Worm (Caenorhabditis elegans) whole organism, L2 larva: Measurements from ENCODE around the gene R12C12.7.

Source experiments
- C34F6.9 ChIP-seq: fragments of 150-350 bp; optimal IDR thresholded peaks from 2 replicates; lab custom pipeline; 2014; ENCODE audit warnings: missing biosample characterization, missing genetic modification characterization
- F13H6.1 ChIP-seq: sonication (generic microtip); optimal IDR thresholded peaks from 2 replicates; lab custom pipeline; 2016; ENCODE audit warnings: missing genetic modification characterization, missing compliant biosample characterization
- R02D3.7 ChIP-seq: fragments of 150-350 bp; optimal IDR thresholded peaks from 2 replicates; lab custom pipeline; 2014; ENCODE audit warnings: missing biosample characterization, missing genetic modification characterization
- Y55F3AM.14 ChIP-seq: fragments of 200-800 bp; sonication (Bioruptor generic); optimal IDR thresholded peaks from 2 replicates; lab custom pipeline; 2018; ENCODE audit warnings: mild to moderate bottlenecking, missing genetic modification characterization, missing compliant biosample characterization
- ZK546.5 ChIP-seq: sonication (generic microtip); optimal IDR thresholded peaks from 2 replicates; lab custom pipeline; 2017; ENCODE audit warnings: missing biosample characterization, missing genetic modification characterization
- alr-1 ChIP-seq: fragments of 150-350 bp; optimal IDR thresholded peaks from 2 replicates; lab custom pipeline; 2014; ENCODE audit warnings: missing biosample characterization, missing genetic modification characterization
- aly-2 ChIP-seq: fragments of 150-350 bp; optimal IDR thresholded peaks from 2 replicates; lab custom pipeline; 2014; ENCODE audit warnings: missing biosample characterization, missing genetic modification characterization
- ama-1 ChIP-seq: fragments of 150-350 bp; optimal IDR thresholded peaks from 2 replicates; lab custom pipeline; 2018; ENCODE audit warnings: inconsistent platforms
- blmp-1 ChIP-seq: sonication (generic microtip); optimal IDR thresholded peaks from 2 replicates; lab custom pipeline; 2017; ENCODE audit warnings: missing genetic modification characterization, mild to moderate bottlenecking, missing compliant biosample characterization, antibody characterized with exemption, moderate library complexity; ENCODE audit not compliant: insufficient read depth
- ceh-16 ChIP-seq: fragments of 150-350 bp; optimal IDR thresholded peaks from 2 replicates; lab custom pipeline; 2014; ENCODE audit warnings: missing biosample characterization, missing genetic modification characterization
- ceh-82 ChIP-seq: fragments of 150-350 bp; optimal IDR thresholded peaks from 2 replicates; lab custom pipeline; 2014; ENCODE audit warnings: missing biosample characterization, missing genetic modification characterization
- crh-2 ChIP-seq: sonication (generic microtip); optimal IDR thresholded peaks from 2 replicates; lab custom pipeline; 2017; ENCODE audit warnings: missing biosample characterization, missing genetic modification characterization
- elt-1 ChIP-seq: fragments of 150-350 bp; optimal IDR thresholded peaks from 2 replicates; lab custom pipeline; 2014; ENCODE audit warnings: missing biosample characterization, missing genetic modification characterization
- elt-3 ChIP-seq: sonication (generic microtip); optimal IDR thresholded peaks from 2 replicates; lab custom pipeline; 2017; ENCODE audit warnings: missing biosample characterization, missing genetic modification characterization
- fos-1 ChIP-seq: fragments of 150-350 bp; optimal IDR thresholded peaks from 2 replicates; lab custom pipeline; 2014; ENCODE audit warnings: missing biosample characterization, missing genetic modification characterization
- gmeb-1 ChIP-seq: fragments of 150-350 bp; optimal IDR thresholded peaks from 2 replicates; lab custom pipeline; 2014; ENCODE audit warnings: missing biosample characterization, missing genetic modification characterization
- lin-11 ChIP-seq: fragments of 150-350 bp; sonication (generic microtip); optimal IDR thresholded peaks from 2 replicates; lab custom pipeline; 2014; ENCODE audit warnings: missing biosample characterization, missing genetic modification characterization, inconsistent platforms, mixed read lengths
- lin-39 ChIP-seq: fragments of 150-350 bp; optimal IDR thresholded peaks from 2 replicates; lab custom pipeline; 2014; ENCODE audit warnings: missing biosample characterization, missing genetic modification reagents, missing genetic modification characterization
- lsy-2 ChIP-seq, 2 experiments: fragments of 150-350 bp in 1 of 2; sonication (generic microtip) in 1 of 2; optimal IDR thresholded peaks; 2 replicates each; lab custom pipeline; 2014 to 2017; ENCODE audit warnings: missing biosample characterization in 2 of 2, missing genetic modification characterization in 2 of 2
- nhr-10 ChIP-seq: sonication (generic microtip); optimal IDR thresholded peaks from 2 replicates; lab custom pipeline; 2017; ENCODE audit warnings: missing biosample characterization, missing genetic modification characterization
- nhr-12 ChIP-seq: fragments of 150-350 bp; optimal IDR thresholded peaks from 2 replicates; lab custom pipeline; 2014; ENCODE audit warnings: missing biosample characterization, missing genetic modification characterization
- nhr-129 ChIP-seq: fragments of 150-350 bp; optimal IDR thresholded peaks from 2 replicates; lab custom pipeline; 2014; ENCODE audit warnings: missing biosample characterization, missing genetic modification characterization
- nhr-21 ChIP-seq: fragments of 150-350 bp; optimal IDR thresholded peaks from 2 replicates; lab custom pipeline; 2014; ENCODE audit warnings: missing biosample characterization, missing genetic modification characterization
- nhr-6 ChIP-seq: fragments of 150-350 bp; optimal IDR thresholded peaks from 2 replicates; lab custom pipeline; 2014; ENCODE audit warnings: missing biosample characterization, missing genetic modification characterization
- nhr-77 ChIP-seq: fragments of 150-350 bp; optimal IDR thresholded peaks from 2 replicates; lab custom pipeline; 2014; ENCODE audit warnings: missing biosample characterization, missing genetic modification characterization
- peb-1 ChIP-seq: fragments of 150-350 bp; optimal IDR thresholded peaks from 2 replicates; lab custom pipeline; 2014; ENCODE audit warnings: missing biosample characterization, missing genetic modification characterization
- sem-4 ChIP-seq: fragments of 150-350 bp; optimal IDR thresholded peaks from 2 replicates; lab custom pipeline; 2014; ENCODE audit warnings: missing biosample characterization, missing genetic modification reagents, missing genetic modification characterization
- skn-1 ChIP-seq: sonication (generic microtip); optimal IDR thresholded peaks from 2 replicates; lab custom pipeline; 2017; ENCODE audit warnings: missing biosample characterization, missing genetic modification characterization
- sma-3 ChIP-seq: sonication (generic microtip); optimal IDR thresholded peaks from 2 replicates; lab custom pipeline; 2016; ENCODE audit warnings: missing genetic modification reagents, missing genetic modification characterization, missing compliant biosample characterization
- sma-9 ChIP-seq, 2 experiments: fragments of 150-350 bp in 1 of 2; sonication (generic microtip) in 1 of 2; optimal IDR thresholded peaks; 2 replicates each; lab custom pipeline; 2014 to 2016; ENCODE audit warnings: missing genetic modification characterization in 2 of 2, mild to moderate bottlenecking in 1 of 2, missing biosample characterization in 1 of 2, missing compliant biosample characterization in 1 of 2, missing genetic modification reagents in 1 of 2, moderate library complexity in 1 of 2
- snpc-4 ChIP-seq: fragments of 150-350 bp; optimal IDR thresholded peaks from 2 replicates; lab custom pipeline; 2014; ENCODE audit warnings: missing biosample characterization, missing genetic modification characterization
- unc-55 ChIP-seq: fragments of 150-350 bp; sonication (generic microtip); optimal IDR thresholded peaks from 3 replicates; lab custom pipeline; 2014; ENCODE audit warnings: missing biosample characterization, missing genetic modification reagents, missing genetic modification characterization
- ztf-11 ChIP-seq: sonication (generic microtip); optimal IDR thresholded peaks from 2 replicates; lab custom pipeline; 2017; ENCODE audit warnings: missing biosample characterization, missing genetic modification characterization
- ztf-4 ChIP-seq: fragments of 150-350 bp; optimal IDR thresholded peaks from 2 replicates; lab custom pipeline; 2014; ENCODE audit warnings: missing biosample characterization, missing genetic modification characterization

Gene R12C12.7

ce11 chrII:6055927-6056326 lies at the start of gene R12C12.7:
TSS of gene R12C12.7 (minus strand) at chrII:6055985.
- TF ChIP-seq lsy-2 (tag; optimal IDR thresholded peaks at IDR 0.05; lab: Kevin White, UChicago) (no peak), unc-55 (GFP tag; lab: Kevin White, UChicago) (peak; percentile 19), sma-3 (no peak), ceh-82 (tag; lab: Kevin White, UChicago) (no peak), nhr-77 (tag; lab: Kevin White, UChicago) (no peak), snpc-4 (tag; lab: Kevin White, UChicago) (no peak), blmp-1 (tag; lab: Kevin White, UChicago) (no peak), alr-1 (tag; lab: Kevin White, UChicago) (no peak), nhr-129 (tag; lab: Kevin White, UChicago) (no peak)

- TF ChIP-seq alr-1 (tag; lab: Kevin White, UChicago): no peak
- no peak for TF ChIP-seq crh-2
- TF ChIP-seq lin-11 (tag; lab: Kevin White, UChicago): no peak
- TF ChIP-seq elt-3 (tag; lab: Kevin White, UChicago): no peak
- TF ChIP-seq ceh-16 (tag; lab: Kevin White, UChicago): no peak
- no peak for TF ChIP-seq peb-1 (tag; lab: Kevin White, UChicago)
Observed at ce11 chrII:6103986-6104385, 48.2 kb upstream of the R12C12.7 start.

- no peak for TF ChIP-seq sma-3
- no peak for TF ChIP-seq Y55F3AM.14
- TF ChIP-seq F13H6.1: no peak
- TF ChIP-seq elt-3 (tag; lab: Kevin White, UChicago): no peak
- TF ChIP-seq ama-1 (lab: Kevin White, UChicago): no peak
- TF ChIP-seq C34F6.9 (tag; lab: Kevin White, UChicago): no peak
- no peak for TF ChIP-seq nhr-129 (tag; lab: Kevin White, UChicago)
- TF ChIP-seq lin-39 (tag; lab: Kevin White, UChicago): no peak
Observed at ce11 chrII:6101475-6101874, 45.7 kb upstream of the R12C12.7 start.

ce11 chrII:6099500-6099899 lies 43.7 kb upstream of the R12C12.7 start, which contains the start of gene rgs-3:
TSS of gene rgs-3 (plus strand) at chrII:6099800.
- no peak for TF ChIP-seq nhr-10 (tag; lab: Kevin White, UChicago)
- no peak for TF ChIP-seq nhr-21
- no peak for TF ChIP-seq sem-4 (tag; lab: Kevin White, UChicago)
- TF ChIP-seq lin-11 (tag; lab: Kevin White, UChicago): no peak
- TF ChIP-seq gmeb-1 (tag; lab: Kevin White, UChicago): no peak
- no peak for TF ChIP-seq R02D3.7
- no peak for TF ChIP-seq ztf-11 (tag; lab: Kevin White, UChicago)
- no peak for TF ChIP-seq alr-1 (tag; lab: Kevin White, UChicago)
- no peak for TF ChIP-seq nhr-6 (tag; lab: Kevin White, UChicago)
- TF ChIP-seq ceh-82 (tag; lab: Kevin White, UChicago): no peak
- TF ChIP-seq blmp-1 (tag; lab: Kevin White, UChicago): no peak
- TF ChIP-seq ama-1 (lab: Kevin White, UChicago): no peak
- TF ChIP-seq aly-2 (tag; lab: Kevin White, UChicago): no peak
- no peak for TF ChIP-seq skn-1 (tag; lab: Kevin White, UChicago)
- no peak for TF ChIP-seq sma-9 (GFP tag; optimal IDR thresholded peaks at IDR 0.05; lab: Kevin White, UChicago)
- TF ChIP-seq sma-9 (tag; optimal IDR thresholded peaks at IDR 0.05; lab: Kevin White, UChicago): no peak
- TF ChIP-seq nhr-12: no peak
- no peak for TF ChIP-seq ztf-4 (tag; lab: Kevin White, UChicago)
- no peak for TF ChIP-seq nhr-77 (tag; lab: Kevin White, UChicago)
- no peak for TF ChIP-seq elt-1 (tag; lab: Kevin White, UChicago)
- no peak for TF ChIP-seq F13H6.1

- TF ChIP-seq ZK546.5 (tag; lab: Kevin White, UChicago) (no peak), C34F6.9 (tag; lab: Kevin White, UChicago) (peak; percentile 60), elt-3 (tag; lab: Kevin White, UChicago) (no peak), sma-9 (GFP tag; optimal IDR thresholded peaks at IDR 0.05; lab: Kevin White, UChicago) (peak; percentile 68), sma-9 (tag; optimal IDR thresholded peaks at IDR 0.05; lab: Kevin White, UChicago) (no peak), lin-11 (tag; lab: Kevin White, UChicago) (peak; percentile 3), crh-2 (peak; percentile 63), lsy-2 (tag; optimal IDR thresholded peaks at IDR 0.05; lab: Kevin White, UChicago) (peak; percentile 19 to 83), gmeb-1 (tag; lab: Kevin White, UChicago) (peak; percentile 56), skn-1 (tag; lab: Kevin White, UChicago) (peak; percentile 63), fos-1 (peak; percentile 40)
- TF ChIP-seq, all 48 proteins: peak for 8
Observed at ce11 chrII:6097441-6097840, 41.7 kb upstream of the R12C12.7 start, which contains the start of the genes tpp-2 and rbbp-5. TSS of gene tpp-2 (minus strand) at chrII:6097597. TSS of gene rbbp-5 (plus strand) at chrII:6097830.
